Worm (Caenorhabditis elegans) whole organism, young adult: Measurements from ENCODE around the gene clc-6.

Experiments
- B0261.1 ChIP-seq: sonication (generic microtip); optimal IDR thresholded peaks from 2 replicates; lab custom pipeline; 2016; ENCODE audit warnings: mild to moderate bottlenecking, missing genetic modification characterization, moderate library complexity, missing compliant biosample characterization
- F37B4.10 ChIP-seq: fragments of 200-800 bp; sonication (Bioruptor generic); IDR thresholded peaks from 2 replicates; pipeline ENCODE4 v1.3.6; 2022; ENCODE audit warnings: missing genetic modification characterization, missing compliant biosample characterization
- F49E8.2 ChIP-seq: sonication (generic microtip); optimal IDR thresholded peaks from 3 replicates; lab custom pipeline; 2017; ENCODE audit warnings: missing genetic modification characterization, mild to moderate bottlenecking, missing compliant biosample characterization, antibody characterized with exemption, moderate library complexity; ENCODE audit not compliant: insufficient read depth
- Y53G8AR.9 ChIP-seq: fragments of 200-800 bp; sonication (Bioruptor generic); conservative IDR thresholded peaks from 2 replicates; pipeline ENCODE4 v1.3.6; 2022; ENCODE audit warnings: missing genetic modification reagents, missing genetic modification characterization, missing compliant biosample characterization
- Y67H2A.10 ChIP-seq: fragments of 200-800 bp; sonication (Bioruptor generic); conservative IDR thresholded peaks from 2 replicates; pipeline ENCODE4 v1.3.6; 2022; ENCODE audit warnings: missing genetic modification reagents, missing genetic modification characterization, missing compliant biosample characterization
- Y79H2A.3 ChIP-seq: fragments of 200-800 bp; sonication (Bioruptor generic); conservative IDR thresholded peaks from 2 replicates; pipeline ENCODE4 v1.3.6; 2022; ENCODE audit warnings: missing genetic modification reagents, missing genetic modification characterization, missing compliant biosample characterization
- Y95B8A.8 ChIP-seq: fragments of 200-800 bp; sonication (Bioruptor generic); IDR thresholded peaks from 2 replicates; pipeline ENCODE4 v1.3.6; 2022; ENCODE audit warnings: missing genetic modification reagents, missing genetic modification characterization, missing compliant biosample characterization
- ama-1 ChIP-seq, 3 experiments: fragments of 150-350 bp in 1 of 3; sonication (generic microtip) in 2 of 3; optimal IDR thresholded peaks; 2 replicates each; lab custom pipeline; 2014 to 2018; ENCODE audit warnings: missing biosample characterization in 2 of 3, missing genetic modification characterization in 2 of 3, missing genetic modification reagents in 2 of 3
- athp-1 ChIP-seq: sonication (generic microtip); optimal IDR thresholded peaks from 2 replicates; lab custom pipeline; 2017; ENCODE audit warnings: mild to moderate bottlenecking, missing genetic modification characterization, missing compliant biosample characterization
- attf-6 ChIP-seq: fragments of 200-800 bp; sonication (Bioruptor generic); IDR thresholded peaks from 2 replicates; pipeline ENCODE4 v1.3.6; 2022; ENCODE audit warnings: missing genetic modification reagents, missing genetic modification characterization, missing compliant biosample characterization
- cebp-1 ChIP-seq, 2 experiments: fragments of 200-800 bp in 1 of 2; sonication (Bioruptor generic) in 1 of 2; sonication (generic microtip) in 1 of 2; IDR thresholded peaks in 1 of 2; optimal IDR thresholded peaks in 1 of 2; 2 replicates each; pipeline versions ENCODE4 v1.3.6 to Lab custom; 2017 to 2022; ENCODE audit warnings: missing compliant biosample characterization in 2 of 2, missing genetic modification characterization in 2 of 2, mild to moderate bottlenecking in 1 of 2, missing genetic modification reagents in 1 of 2, moderate library complexity in 1 of 2
- ceh-27 ChIP-seq: fragments of 200-800 bp; sonication (Bioruptor generic); optimal IDR thresholded peaks from 2 replicates; lab custom pipeline; 2018; ENCODE audit warnings: mild to moderate bottlenecking, missing genetic modification characterization, moderate library complexity, missing compliant biosample characterization
- ceh-91 ChIP-seq: fragments of 200-800 bp; sonication (Bioruptor generic); IDR thresholded peaks from 2 replicates; pipeline ENCODE4 v1.3.6; 2022; ENCODE audit warnings: missing genetic modification reagents, missing genetic modification characterization, missing compliant biosample characterization
- ets-4 ChIP-seq: fragments of 200-800 bp; sonication (Bioruptor generic); optimal IDR thresholded peaks from 2 replicates; lab custom pipeline; 2018; ENCODE audit warnings: mild to moderate bottlenecking, missing genetic modification characterization, missing compliant biosample characterization
- fkh-3 ChIP-seq: sonication (generic microtip); optimal IDR thresholded peaks from 2 replicates; lab custom pipeline; 2016; ENCODE audit warnings: mild to moderate bottlenecking, missing genetic modification characterization, missing compliant biosample characterization
- hmg-1.2 ChIP-seq: fragments of 200-800 bp; sonication (Bioruptor generic); IDR thresholded peaks from 2 replicates; pipeline ENCODE4 v1.3.6; 2022; ENCODE audit warnings: missing genetic modification reagents, missing genetic modification characterization, missing compliant biosample characterization
- hrde-1 ChIP-seq: sonication (generic microtip); optimal IDR thresholded peaks from 2 replicates; lab custom pipeline; 2016; ENCODE audit warnings: missing genetic modification characterization, mild to moderate bottlenecking, missing compliant biosample characterization, moderate library complexity, missing genotype, missing genetic modification reagents, borderline replicate concordance
- lag-1 ChIP-seq: fragments of 200-800 bp; sonication (Bioruptor generic); IDR thresholded peaks from 2 replicates; pipeline ENCODE4 v1.3.6; 2022; ENCODE audit warnings: missing genetic modification reagents, missing genetic modification characterization, missing compliant biosample characterization
- let-607 ChIP-seq, 2 experiments: fragments of 200-800 bp in 1 of 2; sonication (Bioruptor generic) in 1 of 2; sonication (generic microtip) in 1 of 2; optimal IDR thresholded peaks; 2 replicates each; lab custom pipeline; 2016 to 2018; ENCODE audit warnings: mild to moderate bottlenecking in 2 of 2, missing compliant biosample characterization in 2 of 2, missing genetic modification characterization in 2 of 2, moderate library complexity in 2 of 2, missing genotype in 1 of 2
- lin-40 ChIP-seq: sonication (generic microtip); optimal IDR thresholded peaks from 2 replicates; lab custom pipeline; 2016; ENCODE audit warnings: missing genetic modification characterization, mild to moderate bottlenecking, missing compliant biosample characterization, missing genotype, missing genetic modification reagents
- lsy-27 ChIP-seq: sonication (generic microtip); optimal IDR thresholded peaks from 2 replicates; lab custom pipeline; 2017; ENCODE audit warnings: missing genetic modification characterization, mild to moderate bottlenecking, missing compliant biosample characterization, antibody characterized with exemption, missing genotype, borderline replicate concordance; ENCODE audit not compliant: insufficient read depth
- madf-10 ChIP-seq: sonication (generic microtip); optimal IDR thresholded peaks from 2 replicates; lab custom pipeline; 2016; ENCODE audit warnings: mild to moderate bottlenecking, missing genetic modification characterization, missing compliant biosample characterization
- nfyb-1 ChIP-seq: fragments of 200-800 bp; sonication (Bioruptor generic); IDR thresholded peaks from 2 replicates; pipeline ENCODE4 v1.3.6; 2022; ENCODE audit warnings: missing genetic modification reagents, missing genetic modification characterization, missing compliant biosample characterization
- nhr-27 ChIP-seq: fragments of 200-800 bp; sonication (Bioruptor generic); optimal IDR thresholded peaks from 2 replicates; lab custom pipeline; 2018; ENCODE audit warnings: mild to moderate bottlenecking, missing genetic modification characterization, moderate library complexity, missing compliant biosample characterization
- nhr-80 ChIP-seq: sonication (generic microtip); optimal IDR thresholded peaks from 2 replicates; lab custom pipeline; 2016; ENCODE audit warnings: missing genetic modification characterization, missing compliant biosample characterization
- pha-4 ChIP-seq: fragments of 150-350 bp; sonication (generic microtip); optimal IDR thresholded peaks from 2 replicates; lab custom pipeline; 2014; ENCODE audit warnings: missing biosample characterization, missing genetic modification reagents, missing genetic modification characterization
- repo-1 ChIP-seq: sonication (generic microtip); optimal IDR thresholded peaks from 2 replicates; lab custom pipeline; 2017; ENCODE audit warnings: mild to moderate bottlenecking, missing genetic modification characterization, missing compliant biosample characterization
- somi-1 ChIP-seq: fragments of 200-800 bp; sonication (Bioruptor generic); optimal IDR thresholded peaks from 2 replicates; lab custom pipeline; 2018; ENCODE audit warnings: mild to moderate bottlenecking, missing genetic modification characterization, missing compliant biosample characterization
- tbp1 ChIP-seq: fragments of 200-800 bp; sonication (Bioruptor generic); optimal IDR thresholded peaks from 2 replicates; lab custom pipeline; 2018; ENCODE audit warnings: mild to moderate bottlenecking, missing genetic modification characterization, missing compliant biosample characterization
- unc-62 ChIP-seq: fragments of 150-350 bp; optimal IDR thresholded peaks from 2 replicates; lab custom pipeline; 2014; ENCODE audit warnings: missing biosample characterization, missing genetic modification reagents, missing genetic modification characterization
- zim-3 ChIP-seq: sonication (generic microtip); optimal IDR thresholded peaks from 2 replicates; lab custom pipeline; 2017; ENCODE audit warnings: mild to moderate bottlenecking, missing genetic modification characterization, moderate library complexity, missing compliant biosample characterization
- ztf-25 ChIP-seq: fragments of 200-800 bp; sonication (Bioruptor generic); IDR thresholded peaks from 2 replicates; pipeline ENCODE4 v1.3.6; 2022; ENCODE audit warnings: missing genetic modification reagents, missing genetic modification characterization, missing compliant biosample characterization
- ztf-6 ChIP-seq: fragments of 200-800 bp; sonication (Bioruptor generic); IDR thresholded peaks from 2 replicates; pipeline ENCODE4 v1.3.6; 2022; ENCODE audit warnings: missing genetic modification reagents, missing genetic modification characterization, missing compliant biosample characterization

clc-6 gene

ce11 chrV:11206467-11206866, 10.5 kb upstream of the clc-6 start:
- peak; percentile 5 for TF ChIP-seq unc-62 (GFP tag; lab: Kevin White, UChicago)
- no peak for TF ChIP-seq nhr-27 (tag; lab: Kevin White, UChicago)

DNA sequence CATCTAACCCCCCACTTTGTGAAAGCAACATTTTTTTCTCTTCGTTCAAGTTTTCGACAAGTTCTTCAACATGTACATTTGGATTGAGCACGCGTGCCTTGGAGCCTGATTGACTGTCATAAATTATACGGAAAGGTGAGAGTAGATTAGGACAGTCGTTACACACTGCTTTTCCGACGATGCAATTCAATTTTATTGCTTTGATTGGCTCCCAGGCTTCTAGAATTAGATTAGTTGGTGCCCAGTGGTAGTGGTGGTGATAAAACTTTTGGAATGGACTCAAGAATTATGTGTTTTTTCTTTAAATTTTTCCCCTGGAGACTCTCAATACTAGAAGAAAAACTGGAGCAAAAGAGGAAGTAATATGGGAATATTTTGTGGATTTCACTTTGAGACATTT, 8.4 kb upstream of the clc-6 start:
- TF ChIP-seq Y79H2A.3 (GFP tag; lab: Robert Waterston, UW) (no peak), nfyb-1 (no peak), Y67H2A.10 (GFP tag; lab: Robert Waterston, UW) (no peak), F49E8.2 (tag; lab: Kevin White, UChicago) (no peak), zim-3 (tag; lab: Kevin White, UChicago) (no peak), fkh-3 (tag; lab: Kevin White, UChicago) (no peak), madf-10 (tag; lab: Kevin White, UChicago) (no peak), hrde-1 (tag; lab: Kevin White, UChicago) (no peak), ztf-25 (GFP tag; lab: Robert Waterston, UW) (no peak), pha-4 (no peak), cebp-1 (GFP tag; IDR thresholded peaks at IDR 0.05; lab: Robert Waterston, UW) (no peak), cebp-1 (tag; optimal IDR thresholded peaks at IDR 0.05; lab: Kevin White, UChicago) (no peak), ceh-91 (GFP tag; lab: Robert Waterston, UW) (no peak), Y95B8A.8 (no peak)

- no peak for TF ChIP-seq Y79H2A.3 (GFP tag; lab: Robert Waterston, UW)
- TF ChIP-seq nhr-80 (tag; lab: Kevin White, UChicago): no peak
- TF ChIP-seq Y53G8AR.9 (GFP tag; lab: Robert Waterston, UW): no peak
- TF ChIP-seq ama-1 (optimal IDR thresholded peaks at IDR 0.05; lab: Kevin White, UChicago): no peak
- no peak for TF ChIP-seq ama-1 (GFP tag; optimal IDR thresholded peaks at IDR 0.05; lab: Kevin White, UChicago)
- TF ChIP-seq hrde-1 (tag; lab: Kevin White, UChicago): no peak
- no peak for TF ChIP-seq hmg-1.2
- no peak for TF ChIP-seq somi-1 (GFP tag; lab: Kevin White, UChicago)
- no peak for TF ChIP-seq attf-6 (GFP tag; lab: Robert Waterston, UW)
- TF ChIP-seq ceh-27: no peak
- TF ChIP-seq ets-4 (GFP tag; lab: Kevin White, UChicago): no peak
- no peak for TF ChIP-seq lag-1 (GFP tag; lab: Robert Waterston, UW)
- no peak for TF ChIP-seq let-607 (tag; optimal IDR thresholded peaks at IDR 0.05; lab: Kevin White, UChicago)
- no peak for TF ChIP-seq B0261.1 (tag; lab: Kevin White, UChicago)
- no peak for TF ChIP-seq lin-40 (tag; lab: Kevin White, UChicago)
- TF ChIP-seq F37B4.10 (GFP tag; lab: Robert Waterston, UW): no peak
- no peak for TF ChIP-seq lsy-27
- TF ChIP-seq athp-1 (tag; lab: Kevin White, UChicago): no peak
- no peak for TF ChIP-seq repo-1
- no peak for TF ChIP-seq ztf-6
- no peak for TF ChIP-seq tbp1
These were observed 6.0 kb upstream of the clc-6 start, which contains the start of gene K10D6.4 for ce11 chrV:11201826-11202565. Gene K10D6.4, plus strand, starts transcription at chrV:11201925.
